Fruit fly (Drosophila melanogaster): Measurements from ENCODE around the gene CG34117.

CG34117 gene

DNA sequence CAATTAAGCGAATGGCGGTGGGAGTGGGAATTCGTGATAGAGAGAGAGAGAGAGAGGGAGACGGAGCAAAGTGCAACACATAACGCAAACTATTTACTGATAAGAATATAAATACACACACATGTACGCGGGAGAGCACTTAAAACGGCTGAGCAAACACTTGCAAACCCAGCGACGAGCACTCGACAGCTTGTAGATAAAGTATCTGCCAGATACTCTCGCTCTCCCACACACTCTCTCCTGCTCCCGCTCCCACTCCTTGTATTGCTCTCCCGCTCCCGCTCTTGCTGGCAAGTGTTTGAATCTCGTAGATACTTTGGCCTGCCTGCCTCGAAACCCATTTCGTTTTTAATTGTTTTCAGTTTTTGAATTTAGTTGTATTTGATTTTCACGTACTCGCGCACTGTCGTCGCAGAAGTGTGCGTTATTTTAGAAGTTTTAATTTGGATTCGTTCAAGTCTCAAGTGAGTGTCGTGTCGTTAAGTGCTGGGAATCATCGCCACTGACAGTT is 28.4 kb upstream of the CG34117 start (continued):
- TF ChIP-seq CG8119 (GFP tag; IDR thresholded peaks at IDR 0.05), result peak; percentile 71; the same call in 2 of the 3 replicates
- peak; percentile 45 for TF ChIP-seq CG7368 (GFP tag; optimal IDR thresholded peaks at IDR 0.05)
- peak; percentile 87 for TF ChIP-seq CG6276 (GFP tag; optimal IDR thresholded peaks at IDR 0.05)
- no peak for TF ChIP-seq CG31627 (GFP tag; optimal IDR thresholded peaks at IDR 0.05)
- TF ChIP-seq Sox102F (GFP tag; optimal IDR thresholded peaks at IDR 0.05), result peak; percentile 41
- TF ChIP-seq achi (GFP tag; optimal IDR thresholded peaks at IDR 0.05), result peak; percentile 50
- TF ChIP-seq Ets96B (tag; optimal IDR thresholded peaks at IDR 0.05), result peak; percentile 6
- TF ChIP-seq CG6792 (GFP tag; optimal IDR thresholded peaks at IDR 0.05), result no peak
- TF ChIP-seq Smox (GFP tag; optimal IDR thresholded peaks at IDR 0.05), result no peak
- 0 out of 2 replicates have a peak, but pooled peaks have one; percentile 20 for TF ChIP-seq Gug (GFP tag; IDR thresholded peaks at IDR 0.05)
- peak; percentile 79 to 82 for TF ChIP-seq ss (GFP tag; optimal IDR thresholded peaks at IDR 0.05)
- peak; percentile 95 for TF ChIP-seq fkh (GFP tag; optimal IDR thresholded peaks at IDR 0.05)
- TF ChIP-seq CG8319 (GFP tag; optimal IDR thresholded peaks at IDR 0.05), result no peak
- peak; percentile 88 for TF ChIP-seq CG6163 (GFP tag; IDR thresholded peaks at IDR 0.05)
- TF ChIP-seq Eip75B (GFP tag; optimal IDR thresholded peaks at IDR 0.05), result peak; percentile 8
- TF ChIP-seq CG10631 (GFP tag; optimal IDR thresholded peaks at IDR 0.05), result no peak
- TF ChIP-seq CG10669 (GFP tag; optimal IDR thresholded peaks at IDR 0.05), result peak; percentile 28
- TF ChIP-seq CG11294 (GFP tag; IDR thresholded peaks at IDR 0.05), result no peak; the same call in 1 of the 2 replicates
- TF ChIP-seq Ets21C (GFP tag; optimal IDR thresholded peaks at IDR 0.05), result no peak
- TF ChIP-seq Hr4 (GFP tag; optimal IDR thresholded peaks at IDR 0.05), result no peak
- no peak for TF ChIP-seq Sox15 (GFP tag; optimal IDR thresholded peaks at IDR 0.05)

DNA sequence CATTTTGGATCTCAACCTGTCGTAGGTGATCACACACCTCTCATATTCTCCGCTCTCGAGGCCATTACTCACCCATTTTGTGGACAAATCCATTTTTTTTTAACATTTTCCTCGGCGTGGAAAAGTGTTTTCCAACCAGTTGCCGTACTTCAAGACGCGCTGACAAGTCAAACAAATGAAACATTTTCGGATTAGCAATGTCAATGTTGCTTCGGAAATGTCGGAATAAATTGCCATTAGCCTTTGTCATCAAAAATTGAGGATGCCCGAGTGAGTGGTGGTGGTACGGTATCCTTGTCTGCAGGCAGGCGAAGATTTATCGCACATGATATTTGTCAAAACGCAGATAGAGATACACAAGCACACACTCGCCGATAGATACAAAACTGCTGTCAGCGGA is 27.5 kb upstream of the CG34117 start:
- TF ChIP-seq Ets96B (tag; optimal IDR thresholded peaks at IDR 0.05), result no peak
- TF ChIP-seq fkh (GFP tag; optimal IDR thresholded peaks at IDR 0.05), result peak; percentile 61

DNA sequence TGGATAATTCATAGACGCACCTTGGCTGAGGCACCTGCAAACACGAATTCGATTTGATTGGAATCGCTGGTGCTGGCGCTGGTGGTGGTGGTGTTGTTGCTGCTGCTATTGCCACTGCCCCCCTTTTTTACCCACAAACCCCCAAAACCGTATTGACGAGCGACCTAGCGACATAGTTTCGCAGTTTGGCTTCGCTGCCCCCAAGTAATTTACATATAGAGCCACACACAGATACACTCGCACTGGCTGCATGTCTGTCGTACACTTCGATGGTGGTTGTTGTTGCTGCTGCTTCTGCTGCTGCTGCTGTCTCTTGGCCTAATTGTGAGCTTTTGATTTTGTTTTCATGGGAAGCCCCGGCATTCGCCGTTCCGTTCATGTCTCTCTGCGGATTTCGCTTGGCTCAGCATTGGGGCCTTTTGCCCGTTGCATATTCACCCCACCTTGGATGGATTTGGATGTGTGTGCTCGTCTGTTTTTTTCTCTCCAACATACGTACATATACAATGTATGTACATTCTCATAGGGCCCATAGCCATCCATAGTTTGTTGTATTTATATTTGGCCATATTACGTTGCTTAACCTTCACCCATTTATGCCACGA is 24.3 kb upstream of the CG34117 start:
- TF ChIP-seq CG10669 (GFP tag; optimal IDR thresholded peaks at IDR 0.05), result no peak
- TF ChIP-seq CG8119 (GFP tag; IDR thresholded peaks at IDR 0.05), result 0 out of 3 replicates have a peak, but pooled peaks have one; percentile 21
- no peak for TF ChIP-seq CG11762 (GFP tag; optimal IDR thresholded peaks at IDR 0.05; ENCODE audit: insufficient read depth)
- no peak for TF ChIP-seq lz (GFP tag; optimal IDR thresholded peaks at IDR 0.05)

DNA sequence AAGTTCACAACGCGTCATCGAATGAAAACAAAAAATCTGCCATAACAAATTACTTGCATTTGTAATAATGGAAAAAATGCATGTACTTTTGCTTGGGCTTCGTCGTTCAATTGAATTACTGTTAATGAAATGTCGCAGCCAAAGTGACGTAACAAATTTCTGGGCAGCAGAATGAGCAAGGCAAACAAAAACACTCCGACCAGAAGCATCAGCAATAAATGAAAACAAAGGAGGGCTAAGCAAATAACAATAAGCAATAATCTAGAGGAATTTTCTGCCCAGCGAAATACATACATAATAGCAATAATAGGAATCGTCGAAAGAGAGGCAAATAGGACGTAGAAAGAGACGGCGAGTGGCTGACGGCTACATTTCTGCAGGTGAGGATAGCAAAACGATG is 22.5 kb upstream of the CG34117 start:
- TF ChIP-seq cyc (GFP tag; optimal IDR thresholded peaks at IDR 0.05) (no peak), dac (GFP tag; optimal IDR thresholded peaks at IDR 0.05) (no peak), vri (GFP tag; optimal IDR thresholded peaks at IDR 0.05) (peak; percentile 27), CG16779 (tag; optimal IDR thresholded peaks at IDR 0.05) (peak; percentile 14), Eip78C (GFP tag) (peak; percentile 54), CG8632 (GFP tag; optimal IDR thresholded peaks at IDR 0.05) (no peak)

DNA sequence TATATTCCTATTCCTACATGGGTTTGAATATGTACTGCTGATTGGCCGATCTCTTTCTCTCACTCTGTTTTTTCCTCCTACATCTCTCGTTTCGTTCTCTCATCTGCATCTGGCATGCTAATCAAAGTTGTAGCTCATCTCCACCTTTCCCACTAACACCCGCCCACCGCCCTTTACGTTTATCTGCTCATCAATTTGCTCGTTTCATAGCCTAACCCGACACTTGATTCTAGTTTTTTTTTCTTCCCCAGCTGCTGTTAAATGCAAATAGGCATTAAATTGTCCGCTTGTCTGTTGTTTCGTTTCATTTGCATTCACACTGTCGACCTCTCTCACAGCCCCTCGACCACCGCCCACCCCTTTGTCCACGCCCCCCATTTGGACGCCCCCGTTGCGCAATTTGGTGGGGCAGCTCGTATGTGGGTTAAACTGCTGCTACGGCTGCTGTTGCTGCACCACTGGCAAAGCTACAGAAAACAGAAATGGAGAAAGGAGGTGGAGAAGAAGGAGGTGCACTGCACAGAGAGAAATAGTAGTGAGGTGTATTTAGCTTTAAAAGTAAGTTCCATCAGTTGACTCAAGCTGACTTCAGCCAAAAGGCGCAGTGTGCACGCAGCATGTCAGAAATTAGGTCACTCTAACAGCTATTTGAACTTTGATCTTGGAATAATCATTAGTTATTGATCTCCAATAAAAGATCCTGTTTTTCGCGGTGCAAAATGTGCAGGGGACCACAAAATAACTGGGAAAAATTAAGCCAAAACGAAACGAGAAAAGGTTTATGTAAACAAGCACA is 20.8 kb upstream of the CG34117 start:
- peak; percentile 45; the same call in 1 of the 3 replicates for TF ChIP-seq CG6163 (GFP tag; IDR thresholded peaks at IDR 0.05)
- TF ChIP-seq Hr39 (GFP tag; optimal IDR thresholded peaks at IDR 0.05), result no peak
- TF ChIP-seq CG8119 (GFP tag; IDR thresholded peaks at IDR 0.05), result peak; percentile 71
- TF ChIP-seq salr (GFP tag; optimal IDR thresholded peaks at IDR 0.05), result peak in 1 of 2 experiments; percentile 14
- no peak for TF ChIP-seq ss (GFP tag; optimal IDR thresholded peaks at IDR 0.05)
- peak; percentile 42 for TF ChIP-seq pdm3 (GFP tag; optimal IDR thresholded peaks at IDR 0.05)
- peak; percentile 23 for TF ChIP-seq CG6792 (GFP tag; optimal IDR thresholded peaks at IDR 0.05)
- TF ChIP-seq Met (GFP tag; optimal IDR thresholded peaks at IDR 0.05), result peak; percentile 15
- peak; percentile 28 for TF ChIP-seq acj6 (GFP tag; optimal IDR thresholded peaks at IDR 0.05)
- TF ChIP-seq CG8632 (GFP tag; optimal IDR thresholded peaks at IDR 0.05), result no peak
- TF ChIP-seq Eip78C (GFP tag), result peak; percentile 58
- no peak for TF ChIP-seq esn (GFP tag; optimal IDR thresholded peaks at IDR 0.05)
- peak; percentile 36 for TF ChIP-seq CG34406 (GFP tag; optimal IDR thresholded peaks at IDR 0.05)
- no peak for TF ChIP-seq dsx (GFP tag; optimal IDR thresholded peaks at IDR 0.05; ENCODE audit: poor library complexity, severe bottlenecking)
- TF ChIP-seq achi (GFP tag; optimal IDR thresholded peaks at IDR 0.05), result peak; percentile 33
- no peak for TF ChIP-seq Sox102F (GFP tag; optimal IDR thresholded peaks at IDR 0.05)
- peak; percentile 66 for TF ChIP-seq CG15336 (GFP tag; IDR thresholded peaks at IDR 0.05)
- TF ChIP-seq CG10631 (GFP tag; optimal IDR thresholded peaks at IDR 0.05), result peak; percentile 15
- no peak for TF ChIP-seq spab (GFP tag; optimal IDR thresholded peaks at IDR 0.05)
- peak; percentile 8 for TF ChIP-seq CG11902 (GFP tag; optimal IDR thresholded peaks at IDR 0.05)
- peak; percentile 8 for TF ChIP-seq Sox15 (GFP tag; optimal IDR thresholded peaks at IDR 0.05)
- TF ChIP-seq CG7368 (GFP tag; optimal IDR thresholded peaks at IDR 0.05), result peak; percentile 41
